Worm (Caenorhabditis elegans) whole organism, L3 larva: ENCODE data around the gene F58D2.5.

ENCODE experiments used
- R02D3.7 ChIP-seq: fragments of 150-350 bp; optimal IDR thresholded peaks from 2 replicates; lab custom pipeline; 2014; ENCODE audit warnings: missing biosample characterization, missing genetic modification characterization
- ZK546.5 ChIP-seq: sonication (generic microtip); optimal IDR thresholded peaks from 2 replicates; lab custom pipeline; 2017; ENCODE audit warnings: missing biosample characterization, missing genetic modification characterization
- aly-2 ChIP-seq: fragments of 150-350 bp; optimal IDR thresholded peaks from 2 replicates; lab custom pipeline; 2014; ENCODE audit warnings: missing biosample characterization, missing genetic modification characterization
- ceh-16 ChIP-seq: sonication (generic microtip); optimal IDR thresholded peaks from 2 replicates; lab custom pipeline; 2017; ENCODE audit warnings: missing biosample characterization, missing genetic modification characterization
- ceh-9 ChIP-seq: sonication (generic microtip); optimal IDR thresholded peaks from 2 replicates; lab custom pipeline; 2018; ENCODE audit warnings: missing biosample characterization, missing genetic modification characterization
- daf-12 ChIP-seq: fragments of 150-350 bp; optimal IDR thresholded peaks from 2 replicates; lab custom pipeline; 2014; ENCODE audit warnings: missing biosample characterization, missing genetic modification reagents, missing genetic modification characterization
- egl-27 ChIP-seq: sonication (generic microtip); optimal IDR thresholded peaks from 4 replicates; lab custom pipeline; 2017; ENCODE audit warnings: missing biosample characterization, missing genetic modification reagents, missing genetic modification characterization
- egl-5 ChIP-seq: fragments of 150-350 bp; optimal IDR thresholded peaks from 2 replicates; lab custom pipeline; 2017; ENCODE audit warnings: missing biosample characterization, missing genetic modification reagents, missing genetic modification characterization, inconsistent platforms
- elt-2 ChIP-seq: sonication (generic microtip); optimal IDR thresholded peaks from 2 replicates; lab custom pipeline; 2016; ENCODE audit warnings: missing genetic modification reagents, mild to moderate bottlenecking, missing genetic modification characterization, missing compliant biosample characterization
- elt-3 ChIP-seq, 3 experiments: fragments of 150-350 bp in 1 of 3; sonication (generic microtip) in 2 of 3; optimal IDR thresholded peaks; 2 replicates in 2 of 3; 4 replicates in 1 of 3; lab custom pipeline; 2014 to 2017; ENCODE audit warnings: missing biosample characterization in 3 of 3, missing genetic modification characterization in 3 of 3
- eor-1 ChIP-seq, 2 experiments: fragments of 150-350 bp; optimal IDR thresholded peaks; 2 replicates each; lab custom pipeline; 2014 to 2018; ENCODE audit warnings: missing biosample characterization in 2 of 2, missing genetic modification characterization in 2 of 2
- fkh-10 ChIP-seq: sonication (generic microtip); optimal IDR thresholded peaks from 2 replicates; lab custom pipeline; 2017; ENCODE audit warnings: missing biosample characterization, missing genetic modification reagents, missing genetic modification characterization
- fkh-2 ChIP-seq: fragments of 150-350 bp; optimal IDR thresholded peaks from 2 replicates; lab custom pipeline; 2014; ENCODE audit warnings: missing biosample characterization, missing genetic modification reagents, missing genetic modification characterization
- hmg-11 ChIP-seq: sonication (generic microtip); optimal IDR thresholded peaks from 2 replicates; lab custom pipeline; 2016; ENCODE audit warnings: missing genetic modification characterization, missing compliant biosample characterization
- jun-1 ChIP-seq: fragments of 150-350 bp; optimal IDR thresholded peaks from 2 replicates; lab custom pipeline; 2014; ENCODE audit warnings: missing biosample characterization, missing genetic modification reagents, missing genetic modification characterization
- lin-15B ChIP-seq: fragments of 150-350 bp; optimal IDR thresholded peaks from 2 replicates; lab custom pipeline; 2014; ENCODE audit warnings: missing biosample characterization, missing genetic modification characterization
- lsy-12 ChIP-seq: sonication (generic microtip); optimal IDR thresholded peaks from 2 replicates; lab custom pipeline; 2016; ENCODE audit warnings: mild to moderate bottlenecking, missing genetic modification characterization, missing compliant biosample characterization
- mdl-1 ChIP-seq: fragments of 150-350 bp; optimal IDR thresholded peaks from 2 replicates; lab custom pipeline; 2014; ENCODE audit warnings: missing biosample characterization, missing genetic modification characterization
- mml-1 ChIP-seq: fragments of 150-350 bp; sonication (generic microtip); optimal IDR thresholded peaks from 3 replicates; lab custom pipeline; 2014; ENCODE audit warnings: missing biosample characterization, missing genetic modification characterization
- nfya-1 ChIP-seq: sonication (generic microtip); optimal IDR thresholded peaks from 2 replicates; lab custom pipeline; 2017; ENCODE audit warnings: missing genetic modification characterization, mild to moderate bottlenecking, missing compliant biosample characterization, antibody characterized with exemption, moderate library complexity; ENCODE audit not compliant: insufficient read depth
- nhr-11 ChIP-seq: fragments of 150-350 bp; optimal IDR thresholded peaks from 2 replicates; lab custom pipeline; 2014; ENCODE audit warnings: missing biosample characterization, missing genetic modification characterization
- nhr-23 ChIP-seq: fragments of 150-350 bp; optimal IDR thresholded peaks from 2 replicates; lab custom pipeline; 2014; ENCODE audit warnings: missing biosample characterization, missing genetic modification reagents, missing genetic modification characterization
- nhr-237 ChIP-seq: fragments of 150-350 bp; optimal IDR thresholded peaks from 2 replicates; lab custom pipeline; 2014; ENCODE audit warnings: missing biosample characterization, missing genetic modification characterization
- nhr-25 ChIP-seq: sonication (generic microtip); optimal IDR thresholded peaks from 2 replicates; lab custom pipeline; 2017; ENCODE audit warnings: missing biosample characterization, missing genetic modification characterization
- nhr-28 ChIP-seq: fragments of 150-350 bp; optimal IDR thresholded peaks from 2 replicates; lab custom pipeline; 2014; ENCODE audit warnings: missing biosample characterization, missing genetic modification characterization
- nhr-43 ChIP-seq: sonication (generic microtip); optimal IDR thresholded peaks from 2 replicates; lab custom pipeline; 2016; ENCODE audit warnings: mild to moderate bottlenecking, missing genetic modification characterization, missing compliant biosample characterization; ENCODE audit not compliant: poor library complexity, severe bottlenecking
- nhr-67 ChIP-seq: fragments of 150-350 bp; optimal IDR thresholded peaks from 2 replicates; lab custom pipeline; 2014; ENCODE audit warnings: missing biosample characterization, missing genetic modification characterization
- nhr-76 ChIP-seq: fragments of 150-350 bp; sonication (generic microtip); optimal IDR thresholded peaks from 5 replicates; lab custom pipeline; 2014; ENCODE audit warnings: missing biosample characterization, missing genetic modification characterization
- pha-4 ChIP-seq: fragments of 150-350 bp; optimal IDR thresholded peaks from 2 replicates; lab custom pipeline; 2014; ENCODE audit warnings: missing biosample characterization, missing genetic modification reagents, missing genetic modification characterization
- tbx-2 ChIP-seq: sonication (generic microtip); optimal IDR thresholded peaks from 2 replicates; lab custom pipeline; 2016; ENCODE audit warnings: mild to moderate bottlenecking, missing genetic modification characterization, missing compliant biosample characterization
- unc-62 ChIP-seq: fragments of 150-350 bp; sonication (generic microtip); optimal IDR thresholded peaks from 4 replicates; lab custom pipeline; 2014; ENCODE audit warnings: missing biosample characterization, missing genetic modification reagents, missing genetic modification characterization
- ztf-11 ChIP-seq: fragments of 150-350 bp; optimal IDR thresholded peaks from 2 replicates; lab custom pipeline; 2014; ENCODE audit warnings: missing biosample characterization, missing genetic modification characterization
- ztf-4 ChIP-seq: fragments of 150-350 bp; optimal IDR thresholded peaks from 2 replicates; lab custom pipeline; 2014; ENCODE audit warnings: missing biosample characterization, missing genetic modification characterization

Gene F58D2.5

DNA sequence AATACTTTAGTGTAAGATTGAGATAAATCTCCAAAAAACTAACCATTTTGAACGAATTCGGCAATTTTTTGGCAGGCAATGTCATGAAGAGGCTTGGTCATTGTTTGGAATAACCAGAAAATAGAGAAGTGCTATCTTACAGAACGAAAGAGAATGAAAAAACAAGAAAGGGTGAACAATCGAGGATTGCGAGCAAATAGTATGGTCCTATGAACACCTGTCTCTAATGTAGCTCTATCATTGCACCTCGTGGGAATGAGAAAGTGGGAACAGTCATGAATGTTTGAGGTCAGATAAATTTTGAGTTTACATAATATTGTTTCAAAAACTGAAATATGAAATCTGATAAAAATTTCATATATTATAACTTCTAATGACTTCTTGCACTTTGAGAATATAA, 4.1 kb upstream of the F58D2.5 start, which contains the start of gene C48D1.1:
TSS of gene C48D1.1 (minus strand) at position 101 of the 400 bp plus-strand sequence.
- TF ChIP-seq nhr-28 (tag; lab: Kevin White, UChicago), result no peak
- TF ChIP-seq jun-1, result no peak
- no peak for TF ChIP-seq unc-62 (GFP tag; lab: Kevin White, UChicago)
- no peak for TF ChIP-seq nhr-25 (tag; lab: Kevin White, UChicago)
- no peak for TF ChIP-seq nhr-237 (tag; lab: Kevin White, UChicago)
- no peak for TF ChIP-seq hmg-11
- no peak for TF ChIP-seq elt-3 (tag; optimal IDR thresholded peaks at IDR 0.05; lab: Kevin White, UChicago)
- TF ChIP-seq lin-15B (tag; lab: Kevin White, UChicago), result no peak
- no peak for TF ChIP-seq pha-4 (tag; lab: Kevin White, UChicago)
- no peak for TF ChIP-seq mml-1 (tag; lab: Kevin White, UChicago)
- TF ChIP-seq lsy-12 (tag; lab: Kevin White, UChicago), result no peak
- TF ChIP-seq ceh-9, result no peak

DNA sequence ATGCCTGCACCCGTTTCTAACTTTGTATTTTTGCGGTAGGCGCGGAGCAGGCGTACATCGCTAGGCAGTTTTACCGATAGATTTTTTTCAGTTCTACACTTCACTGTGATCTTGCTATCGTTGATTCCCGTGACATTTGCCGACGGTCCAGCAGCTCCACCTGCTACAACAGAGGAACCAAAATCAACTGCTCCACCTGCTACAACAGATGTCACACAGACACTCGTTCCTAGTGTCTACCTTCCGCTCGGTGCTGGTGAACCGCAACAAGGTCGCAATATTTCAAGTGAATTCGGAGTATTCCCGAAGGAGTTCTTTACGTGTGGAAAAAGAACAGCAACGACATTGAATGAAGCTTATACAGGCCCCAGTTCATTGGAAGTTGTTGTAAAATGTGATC, 3.1 kb downstream of the F58D2.5 start:
- TF ChIP-seq nhr-23 (tag; lab: Kevin White, UChicago) (no peak), pha-4 (tag; lab: Kevin White, UChicago) (no peak), nhr-43 (tag; lab: Kevin White, UChicago) (no peak), mdl-1 (tag; lab: Kevin White, UChicago) (no peak), lsy-12 (tag; lab: Kevin White, UChicago) (no peak)

DNA sequence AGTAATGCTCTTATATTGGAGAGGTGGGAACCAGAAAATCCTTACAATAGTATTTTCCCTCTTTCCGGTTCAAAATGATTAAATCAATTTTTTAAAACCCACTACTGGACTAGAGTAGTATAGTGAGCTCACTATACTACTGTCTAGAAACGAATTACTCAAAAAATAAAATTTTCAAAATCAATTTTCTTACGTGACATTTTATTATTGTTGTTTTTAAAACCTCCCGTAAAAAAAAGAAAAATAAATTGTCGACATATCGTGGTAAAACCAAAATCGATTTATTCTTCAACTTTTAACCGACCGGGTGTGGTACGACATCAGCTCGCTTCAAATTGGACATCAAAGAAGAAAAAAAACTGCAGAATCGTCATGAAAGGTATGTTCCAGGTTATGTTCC, 3.7 kb downstream of the F58D2.5 start, which contains the start of gene F58D2.2:
TSS of gene F58D2.2 (plus strand) at position 301 of the 400 bp plus-strand sequence.
- TF ChIP-seq nhr-23 (tag; lab: Kevin White, UChicago) (no peak), nhr-76 (tag; lab: Kevin White, UChicago) (no peak), fkh-2 (tag; lab: Kevin White, UChicago) (no peak), ztf-4 (tag; lab: Kevin White, UChicago) (no peak), fkh-10 (GFP tag; lab: Kevin White, UChicago) (no peak), ZK546.5 (tag; lab: Kevin White, UChicago) (no peak), egl-5 (tag; lab: Kevin White, UChicago) (no peak), nhr-11 (tag; lab: Kevin White, UChicago) (no peak), daf-12 (tag; lab: Kevin White, UChicago) (no peak), unc-62 (GFP tag; lab: Kevin White, UChicago) (no peak), tbx-2 (tag; lab: Kevin White, UChicago) (no peak), eor-1 (tag; optimal IDR thresholded peaks at IDR 0.05; lab: Kevin White, UChicago) (no peak), elt-2 (tag; lab: Kevin White, UChicago) (no peak), lin-15B (tag; lab: Kevin White, UChicago) (no peak)

DNA sequence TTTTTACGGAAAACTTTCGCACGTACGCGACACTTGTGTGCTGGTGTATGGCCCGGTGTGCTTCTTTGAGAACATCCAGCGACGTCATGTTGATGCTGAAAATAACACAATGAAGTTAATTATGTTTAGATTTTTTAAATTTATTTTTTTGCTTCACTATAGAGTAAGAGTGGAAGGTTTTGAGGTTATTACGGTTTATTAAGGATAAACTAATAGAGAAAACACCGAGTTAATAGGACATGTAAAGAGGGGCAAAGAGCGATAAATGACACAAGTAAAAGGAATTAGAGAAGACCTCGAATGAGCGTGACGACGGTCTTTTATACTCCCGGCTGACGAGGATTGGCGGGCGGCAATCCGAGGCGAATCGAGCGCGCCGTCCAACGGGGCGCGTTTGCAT, 4.2 kb downstream of the F58D2.5 start, which contains the start of gene F58D2.4:
TSS of gene F58D2.4 (minus strand) at position 101 of the 400 bp plus-strand sequence.
- TF ChIP-seq nhr-11 (tag; lab: Kevin White, UChicago), result no peak
- TF ChIP-seq nhr-76 (tag; lab: Kevin White, UChicago), result no peak
- TF ChIP-seq nhr-67 (tag; lab: Kevin White, UChicago), result no peak

DNA sequence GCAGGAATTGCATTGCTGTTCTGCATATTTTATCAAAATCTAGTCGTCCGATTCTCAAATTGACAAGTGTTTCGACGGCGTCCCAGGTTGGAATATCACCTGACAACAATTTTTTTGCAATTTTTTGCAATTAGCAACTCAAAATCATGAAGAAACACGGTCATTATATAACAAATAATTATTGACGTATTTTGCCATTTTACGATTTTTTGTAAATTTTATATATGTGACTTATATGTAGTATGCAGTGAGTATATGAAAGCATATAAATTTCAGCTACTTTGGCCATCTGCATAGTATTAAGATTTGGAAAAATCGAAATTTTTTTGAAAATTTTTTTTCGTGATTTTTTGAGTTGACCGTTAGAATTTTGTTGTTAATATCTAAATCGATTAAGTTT, 12.4 kb downstream of the F58D2.5 start, which contains the start of gene F58D2.3:
TSS of gene F58D2.3 (minus strand) at position 101 of the 400 bp plus-strand sequence.
- no peak for TF ChIP-seq elt-3 (tag; optimal IDR thresholded peaks at IDR 0.05; lab: Kevin White, UChicago)
- TF ChIP-seq egl-27 (tag; lab: Kevin White, UChicago), result no peak
- no peak for TF ChIP-seq nhr-237 (tag; lab: Kevin White, UChicago)
- TF ChIP-seq nhr-11 (tag; lab: Kevin White, UChicago), result no peak
- no peak for TF ChIP-seq ceh-9
- no peak for TF ChIP-seq pha-4 (tag; lab: Kevin White, UChicago)
- no peak for TF ChIP-seq nhr-76 (tag; lab: Kevin White, UChicago)
- TF ChIP-seq ztf-11 (tag; lab: Kevin White, UChicago), result no peak
- TF ChIP-seq R02D3.7 (tag; lab: Kevin White, UChicago), result no peak
- TF ChIP-seq nhr-23 (tag; lab: Kevin White, UChicago), result no peak
- TF ChIP-seq nhr-43 (tag; lab: Kevin White, UChicago), result no peak
- TF ChIP-seq mml-1 (tag; lab: Kevin White, UChicago), result no peak
- TF ChIP-seq daf-12 (tag; lab: Kevin White, UChicago), result no peak
- TF ChIP-seq ceh-16 (tag; lab: Kevin White, UChicago), result no peak
- no peak for TF ChIP-seq unc-62 (GFP tag; lab: Kevin White, UChicago)
- no peak for TF ChIP-seq aly-2 (tag; lab: Kevin White, UChicago)
- no peak for TF ChIP-seq nfya-1 (tag; lab: Kevin White, UChicago)
